Fruit fly (Drosophila melanogaster): ENCODE results near the gene BtbVII.

- no peak for TF ChIP-seq CTCF (optimal IDR thresholded peaks at IDR 0.05)
- TF ChIP-seq CG8478 (optimal IDR thresholded peaks at IDR 0.05) = no peak
These were observed 44.5 kb downstream of the BtbVII start, which contains the start of gene Hsp83 for dm6 chr3L:3192912-3193311.
